Worm (Caenorhabditis elegans) whole organism, L3 larva: ENCODE measurements around the gene chil-7.

Experiments used
- R02D3.7 ChIP-seq: fragments of 150-350 bp; optimal IDR thresholded peaks from 2 replicates; lab custom pipeline; 2014; ENCODE audit warnings: missing biosample characterization, missing genetic modification characterization
- ZK546.5 ChIP-seq: sonication (generic microtip); optimal IDR thresholded peaks from 2 replicates; lab custom pipeline; 2017; ENCODE audit warnings: missing biosample characterization, missing genetic modification characterization
- aly-2 ChIP-seq: fragments of 150-350 bp; optimal IDR thresholded peaks from 2 replicates; lab custom pipeline; 2014; ENCODE audit warnings: missing biosample characterization, missing genetic modification characterization
- ama-1 ChIP-seq: fragments of 150-350 bp; optimal IDR thresholded peaks from 2 replicates; lab custom pipeline; 2018
- ceh-16 ChIP-seq: sonication (generic microtip); optimal IDR thresholded peaks from 2 replicates; lab custom pipeline; 2017; ENCODE audit warnings: missing biosample characterization, missing genetic modification characterization
- ceh-28 ChIP-seq: fragments of 150-350 bp; optimal IDR thresholded peaks from 2 replicates; lab custom pipeline; 2014; ENCODE audit warnings: missing biosample characterization, missing genetic modification reagents, missing genetic modification characterization
- ceh-82 ChIP-seq: fragments of 150-350 bp; optimal IDR thresholded peaks from 2 replicates; lab custom pipeline; 2014; ENCODE audit warnings: missing biosample characterization, missing genetic modification characterization
- ceh-9 ChIP-seq: sonication (generic microtip); optimal IDR thresholded peaks from 2 replicates; lab custom pipeline; 2018; ENCODE audit warnings: missing biosample characterization, missing genetic modification characterization
- daf-12 ChIP-seq: fragments of 150-350 bp; optimal IDR thresholded peaks from 2 replicates; lab custom pipeline; 2014; ENCODE audit warnings: missing biosample characterization, missing genetic modification reagents, missing genetic modification characterization
- egl-27 ChIP-seq: sonication (generic microtip); optimal IDR thresholded peaks from 4 replicates; lab custom pipeline; 2017; ENCODE audit warnings: missing biosample characterization, missing genetic modification reagents, missing genetic modification characterization
- egl-5 ChIP-seq: fragments of 150-350 bp; optimal IDR thresholded peaks from 2 replicates; lab custom pipeline; 2017; ENCODE audit warnings: missing biosample characterization, missing genetic modification reagents, missing genetic modification characterization, inconsistent platforms
- elt-1 ChIP-seq: fragments of 150-350 bp; optimal IDR thresholded peaks from 2 replicates; lab custom pipeline; 2014; ENCODE audit warnings: missing biosample characterization, missing genetic modification characterization
- elt-2 ChIP-seq: sonication (generic microtip); optimal IDR thresholded peaks from 2 replicates; lab custom pipeline; 2016; ENCODE audit warnings: missing genetic modification reagents, mild to moderate bottlenecking, missing genetic modification characterization, missing compliant biosample characterization
- elt-3 ChIP-seq, 3 experiments: fragments of 150-350 bp in 1 of 3; sonication (generic microtip) in 2 of 3; optimal IDR thresholded peaks; 2 replicates in 2 of 3; 4 replicates in 1 of 3; lab custom pipeline; 2014 to 2017; ENCODE audit warnings: missing biosample characterization in 3 of 3, missing genetic modification characterization in 3 of 3
- eor-1 ChIP-seq, 2 experiments: fragments of 150-350 bp; optimal IDR thresholded peaks; 2 replicates each; lab custom pipeline; 2014 to 2018; ENCODE audit warnings: missing biosample characterization in 2 of 2, missing genetic modification characterization in 2 of 2
- fkh-10 ChIP-seq: sonication (generic microtip); optimal IDR thresholded peaks from 2 replicates; lab custom pipeline; 2017; ENCODE audit warnings: missing biosample characterization, missing genetic modification reagents, missing genetic modification characterization
- fkh-2 ChIP-seq: fragments of 150-350 bp; optimal IDR thresholded peaks from 2 replicates; lab custom pipeline; 2014; ENCODE audit warnings: missing biosample characterization, missing genetic modification reagents, missing genetic modification characterization
- fos-1 ChIP-seq: fragments of 150-350 bp; optimal IDR thresholded peaks from 2 replicates; lab custom pipeline; 2014; ENCODE audit warnings: missing biosample characterization, missing genetic modification characterization
- hmg-11 ChIP-seq: sonication (generic microtip); optimal IDR thresholded peaks from 2 replicates; lab custom pipeline; 2016; ENCODE audit warnings: missing genetic modification characterization, missing compliant biosample characterization
- jun-1 ChIP-seq: fragments of 150-350 bp; optimal IDR thresholded peaks from 2 replicates; lab custom pipeline; 2014; ENCODE audit warnings: missing biosample characterization, missing genetic modification reagents, missing genetic modification characterization
- lin-15B ChIP-seq: fragments of 150-350 bp; optimal IDR thresholded peaks from 2 replicates; lab custom pipeline; 2014; ENCODE audit warnings: missing biosample characterization, missing genetic modification characterization
- lin-39 ChIP-seq: fragments of 150-350 bp; optimal IDR thresholded peaks from 2 replicates; lab custom pipeline; 2018; ENCODE audit warnings: missing biosample characterization, missing genetic modification reagents, missing genetic modification characterization
- lsy-12 ChIP-seq: sonication (generic microtip); optimal IDR thresholded peaks from 2 replicates; lab custom pipeline; 2016; ENCODE audit warnings: mild to moderate bottlenecking, missing genetic modification characterization, missing compliant biosample characterization
- mdl-1 ChIP-seq: fragments of 150-350 bp; optimal IDR thresholded peaks from 2 replicates; lab custom pipeline; 2014; ENCODE audit warnings: missing biosample characterization, missing genetic modification characterization
- mml-1 ChIP-seq: fragments of 150-350 bp; sonication (generic microtip); optimal IDR thresholded peaks from 3 replicates; lab custom pipeline; 2014; ENCODE audit warnings: missing biosample characterization, missing genetic modification characterization
- nfya-1 ChIP-seq: sonication (generic microtip); optimal IDR thresholded peaks from 2 replicates; lab custom pipeline; 2017; ENCODE audit warnings: missing genetic modification characterization, mild to moderate bottlenecking, missing compliant biosample characterization, antibody characterized with exemption, moderate library complexity; ENCODE audit not compliant: insufficient read depth
- nhr-11 ChIP-seq: fragments of 150-350 bp; optimal IDR thresholded peaks from 2 replicates; lab custom pipeline; 2014; ENCODE audit warnings: missing biosample characterization, missing genetic modification characterization
- nhr-12 ChIP-seq: fragments of 150-350 bp; optimal IDR thresholded peaks from 2 replicates; lab custom pipeline; 2014; ENCODE audit warnings: missing biosample characterization, missing genetic modification characterization
- nhr-23 ChIP-seq: fragments of 150-350 bp; optimal IDR thresholded peaks from 2 replicates; lab custom pipeline; 2014; ENCODE audit warnings: missing biosample characterization, missing genetic modification reagents, missing genetic modification characterization
- nhr-237 ChIP-seq: fragments of 150-350 bp; optimal IDR thresholded peaks from 2 replicates; lab custom pipeline; 2014; ENCODE audit warnings: missing biosample characterization, missing genetic modification characterization
- nhr-25 ChIP-seq: sonication (generic microtip); optimal IDR thresholded peaks from 2 replicates; lab custom pipeline; 2017; ENCODE audit warnings: missing biosample characterization, missing genetic modification characterization
- nhr-28 ChIP-seq: fragments of 150-350 bp; optimal IDR thresholded peaks from 2 replicates; lab custom pipeline; 2014; ENCODE audit warnings: missing biosample characterization, missing genetic modification characterization
- nhr-43 ChIP-seq: sonication (generic microtip); optimal IDR thresholded peaks from 2 replicates; lab custom pipeline; 2016; ENCODE audit warnings: mild to moderate bottlenecking, missing genetic modification characterization, missing compliant biosample characterization; ENCODE audit not compliant: poor library complexity, severe bottlenecking
- nhr-67 ChIP-seq: fragments of 150-350 bp; optimal IDR thresholded peaks from 2 replicates; lab custom pipeline; 2014; ENCODE audit warnings: missing biosample characterization, missing genetic modification characterization
- nhr-76 ChIP-seq: fragments of 150-350 bp; sonication (generic microtip); optimal IDR thresholded peaks from 5 replicates; lab custom pipeline; 2014; ENCODE audit warnings: missing biosample characterization, missing genetic modification characterization
- nhr-77 ChIP-seq: fragments of 150-350 bp; optimal IDR thresholded peaks from 2 replicates; lab custom pipeline; 2014; ENCODE audit warnings: missing biosample characterization, missing genetic modification characterization
- pha-4 ChIP-seq: fragments of 150-350 bp; optimal IDR thresholded peaks from 2 replicates; lab custom pipeline; 2014; ENCODE audit warnings: missing biosample characterization, missing genetic modification reagents, missing genetic modification characterization
- pqm-1 ChIP-seq: fragments of 150-350 bp; optimal IDR thresholded peaks from 2 replicates; lab custom pipeline; 2017; ENCODE audit warnings: missing biosample characterization, missing genetic modification characterization, inconsistent platforms
- sea-2 ChIP-seq: fragments of 150-350 bp; sonication (generic microtip); optimal IDR thresholded peaks from 4 replicates; lab custom pipeline; 2014; ENCODE audit warnings: missing biosample characterization, missing genetic modification reagents, missing genetic modification characterization
- skn-1 ChIP-seq: fragments of 150-350 bp; optimal IDR thresholded peaks from 2 replicates; lab custom pipeline; 2014; ENCODE audit warnings: missing biosample characterization, missing genetic modification characterization
- snpc-4 ChIP-seq: fragments of 150-350 bp; optimal IDR thresholded peaks from 2 replicates; lab custom pipeline; 2014; ENCODE audit warnings: missing biosample characterization, missing genetic modification characterization
- tbx-2 ChIP-seq: sonication (generic microtip); optimal IDR thresholded peaks from 2 replicates; lab custom pipeline; 2016; ENCODE audit warnings: mild to moderate bottlenecking, missing genetic modification characterization, missing compliant biosample characterization
- unc-39 ChIP-seq: sonication (generic microtip); optimal IDR thresholded peaks from 4 replicates; lab custom pipeline; 2017; ENCODE audit warnings: missing biosample characterization, missing genetic modification characterization
- unc-62 ChIP-seq: fragments of 150-350 bp; sonication (generic microtip); optimal IDR thresholded peaks from 4 replicates; lab custom pipeline; 2014; ENCODE audit warnings: missing biosample characterization, missing genetic modification reagents, missing genetic modification characterization
- zag-1 ChIP-seq: fragments of 150-350 bp; optimal IDR thresholded peaks from 2 replicates; lab custom pipeline; 2014; ENCODE audit warnings: missing biosample characterization, missing genetic modification characterization
- ztf-11 ChIP-seq: fragments of 150-350 bp; optimal IDR thresholded peaks from 2 replicates; lab custom pipeline; 2014; ENCODE audit warnings: missing biosample characterization, missing genetic modification characterization
- ztf-4 ChIP-seq: fragments of 150-350 bp; optimal IDR thresholded peaks from 2 replicates; lab custom pipeline; 2014; ENCODE audit warnings: missing biosample characterization, missing genetic modification characterization

The chil-7 gene

ce11 chrII:9892409-9892808 lies 21.4 kb upstream of the chil-7 start, which contains the start of gene C08H9.16:
C08H9.16 (plus strand) TSS chrII:9892778.
- TF ChIP-seq pha-4 (tag; lab: Kevin White, UChicago) (peak; percentile 78), mml-1 (no peak), nhr-76 (no peak), nhr-237 (no peak), ZK546.5 (no peak), unc-39 (tag; lab: Kevin White, UChicago) (no peak), elt-2 (peak; percentile 21), zag-1 (tag; lab: Kevin White, UChicago) (no peak), lsy-12 (no peak), nhr-12 (tag; lab: Kevin White, UChicago) (no peak), skn-1 (no peak), nhr-28 (tag; lab: Kevin White, UChicago) (no peak), jun-1 (tag; lab: Kevin White, UChicago) (no peak), nhr-43 (peak; percentile 37), fkh-2 (tag; lab: Kevin White, UChicago) (no peak), ztf-11 (tag; lab: Kevin White, UChicago) (no peak), nhr-25 (tag; lab: Kevin White, UChicago) (peak; percentile 26), nhr-67 (tag; lab: Kevin White, UChicago) (no peak), ceh-28 (peak; percentile 14), ceh-16 (tag; lab: Kevin White, UChicago) (no peak), egl-5 (tag; lab: Kevin White, UChicago) (peak; percentile 9), elt-1 (tag; lab: Kevin White, UChicago) (no peak), daf-12 (tag; lab: Kevin White, UChicago) (no peak), pqm-1 (tag; lab: Kevin White, UChicago) (no peak), hmg-11 (peak; percentile 52), nhr-77 (tag; lab: Kevin White, UChicago) (peak; percentile 17), mdl-1 (tag; lab: Kevin White, UChicago) (no peak), unc-62 (GFP tag; lab: Kevin White, UChicago) (no peak), tbx-2 (tag; lab: Kevin White, UChicago) (no peak), fkh-10 (GFP tag; lab: Kevin White, UChicago) (no peak), ceh-82 (tag; lab: Kevin White, UChicago) (no peak), egl-27 (no peak), ceh-9 (tag; lab: Kevin White, UChicago) (no peak), eor-1 (tag; optimal IDR thresholded peaks at IDR 0.05; lab: Kevin White, UChicago) (no peak), nhr-23 (peak; percentile 87), lin-39 (peak; percentile 14), lin-15B (tag; lab: Kevin White, UChicago) (peak; percentile 52), aly-2 (tag; lab: Kevin White, UChicago) (no peak), elt-3 (tag; optimal IDR thresholded peaks at IDR 0.05; lab: Kevin White, UChicago) (no peak), nfya-1 (tag; lab: Kevin White, UChicago) (peak; percentile 97), nhr-11 (tag; lab: Kevin White, UChicago) (no peak), ama-1 (lab: Kevin White, UChicago) (no peak), fos-1 (tag; lab: Kevin White, UChicago) (no peak), snpc-4 (tag; lab: Kevin White, UChicago) (peak; percentile 69), sea-2 (GFP tag; lab: Kevin White, UChicago) (no peak), R02D3.7 (tag; lab: Kevin White, UChicago) (peak; percentile 28), ztf-4 (tag; lab: Kevin White, UChicago) (no peak)

ce11 chrII:9891823-9892222 lies 20.9 kb upstream of the chil-7 start:
- TF ChIP-seq eor-1 (tag; optimal IDR thresholded peaks at IDR 0.05; lab: Kevin White, UChicago) (no peak), elt-2 (peak; percentile 75), egl-5 (tag; lab: Kevin White, UChicago) (no peak), nhr-76 (no peak), ceh-16 (tag; lab: Kevin White, UChicago) (no peak), ZK546.5 (no peak), elt-1 (tag; lab: Kevin White, UChicago) (peak; percentile 91), snpc-4 (tag; lab: Kevin White, UChicago) (no peak), nhr-67 (tag; lab: Kevin White, UChicago) (no peak), tbx-2 (tag; lab: Kevin White, UChicago) (no peak), nhr-23 (peak; percentile 2), R02D3.7 (tag; lab: Kevin White, UChicago) (no peak), skn-1 (no peak), lin-15B (tag; lab: Kevin White, UChicago) (no peak), pqm-1 (tag; lab: Kevin White, UChicago) (peak; percentile 48)
